Fruit fly (Drosophila melanogaster) whole organism, embryonic: Measurements from ENCODE around the gene Eo.

Source experiments
- Adf1 ChIP-seq: fragments of 200-800 bp; sonication (Bioruptor generic); IDR thresholded peaks from 2 replicates; pipeline ENCODE4 v1.3.6; 2022; ENCODE audit warnings: missing biosample characterization, missing genetic modification characterization
- CG11093 ChIP-seq: fragments of 200-800 bp; sonication (Bioruptor generic); IDR thresholded peaks from 3 replicates; pipeline ENCODE4 v1.3.6; 2022; ENCODE audit warnings: missing biosample characterization, missing genetic modification characterization
- CG11398 ChIP-seq: fragments of 200-800 bp; sonication (Bioruptor generic); optimal IDR thresholded peaks from 2 replicates; lab custom pipeline; 2016; ENCODE audit warnings: missing biosample characterization, missing genetic modification characterization
- CG12299 ChIP-seq: fragments of 200-800 bp; sonication (Bioruptor generic); optimal IDR thresholded peaks from 2 replicates; lab custom pipeline; 2018; ENCODE audit warnings: missing biosample characterization, mild to moderate bottlenecking, missing genetic modification characterization
- CG12659 ChIP-seq: fragments of 200-800 bp; sonication (Bioruptor generic); optimal IDR thresholded peaks from 3 replicates; lab custom pipeline; 2017; ENCODE audit warnings: mild to moderate bottlenecking, missing biosample characterization, missing genetic modification reagents, missing genetic modification characterization
- CG17361 ChIP-seq: fragments of 200-800 bp; sonication (Bioruptor generic); IDR thresholded peaks from 3 replicates; pipeline ENCODE4 v1.3.6; 2022; ENCODE audit warnings: missing biosample characterization, missing genetic modification characterization
- CG17385 ChIP-seq: fragments of 200-800 bp; sonication (Bioruptor generic); optimal IDR thresholded peaks from 3 replicates; lab custom pipeline; 2018; ENCODE audit warnings: missing biosample characterization, mild to moderate bottlenecking, missing genetic modification characterization
- CG17802 ChIP-seq: fragments of 200-800 bp; sonication (Bioruptor generic); optimal IDR thresholded peaks from 2 replicates; lab custom pipeline; 2018; ENCODE audit warnings: missing biosample characterization, mild to moderate bottlenecking, missing genetic modification characterization, moderate library complexity
- CG30431 ChIP-seq: fragments of 200-800 bp; sonication (Bioruptor generic); optimal IDR thresholded peaks from 2 replicates; lab custom pipeline; 2017; ENCODE audit warnings: missing biosample characterization, missing genetic modification characterization
- CG3065 ChIP-seq: fragments of 200-800 bp; sonication (Bioruptor generic); optimal IDR thresholded peaks from 2 replicates; lab custom pipeline; 2016; ENCODE audit warnings: missing biosample characterization, missing genetic modification characterization
- CG31224 ChIP-seq: fragments of 200-800 bp; sonication (Bioruptor generic); IDR thresholded peaks from 2 replicates; pipeline ENCODE4 v1.3.6; 2022; ENCODE audit warnings: missing biosample characterization, missing genetic modification characterization
- CG32772 ChIP-seq: fragments of 200-800 bp; sonication (Bioruptor generic); IDR thresholded peaks from 2 replicates; pipeline ENCODE4 v1.3.6; 2022; ENCODE audit warnings: missing biosample characterization, missing genetic modification characterization
- CG42726 ChIP-seq: fragments of 200-800 bp; sonication (Bioruptor generic); IDR thresholded peaks from 2 replicates; pipeline ENCODE4 v1.3.6; 2022; ENCODE audit warnings: missing biosample characterization, missing genetic modification characterization; ENCODE audit not compliant: partially characterized antibody
- CG4730 ChIP-seq: fragments of 200-800 bp; sonication (Bioruptor generic); IDR thresholded peaks from 2 replicates; pipeline ENCODE4 v1.3.6; 2022; ENCODE audit warnings: missing biosample characterization, missing genetic modification characterization
- CG4854 ChIP-seq: fragments of 200-800 bp; sonication (Bioruptor generic); optimal IDR thresholded peaks from 2 replicates; lab custom pipeline; 2016; ENCODE audit warnings: missing biosample characterization, missing genetic modification characterization, inconsistent platforms
- CG5180 ChIP-seq: fragments of 200-800 bp; sonication (Bioruptor generic); optimal IDR thresholded peaks from 3 replicates; lab custom pipeline; 2017; ENCODE audit warnings: missing biosample characterization, missing genetic modification characterization, mild to moderate bottlenecking, moderate library complexity, missing genetic modification reagents
- CG6254 ChIP-seq: fragments of 200-800 bp; sonication (Bioruptor generic); optimal IDR thresholded peaks from 3 replicates; lab custom pipeline; 2017; ENCODE audit warnings: mild to moderate bottlenecking, missing biosample characterization, missing genetic modification reagents, missing genetic modification characterization
- CG6791 ChIP-seq: fragments of 200-800 bp; sonication (Bioruptor generic); IDR thresholded peaks from 3 replicates; pipeline ENCODE4 v1.3.6; 2022; ENCODE audit warnings: missing biosample characterization, missing genetic modification characterization; ENCODE audit not compliant: partially characterized antibody
- CG7271 ChIP-seq: fragments of 200-800 bp; sonication (Bioruptor generic); optimal IDR thresholded peaks from 2 replicates; lab custom pipeline; 2018; ENCODE audit warnings: missing biosample characterization, mild to moderate bottlenecking, missing genetic modification characterization, moderate library complexity
- CrebB ChIP-seq: fragments of 200-800 bp; sonication (Bioruptor generic); optimal IDR thresholded peaks from 3 replicates; lab custom pipeline; 2018; ENCODE audit warnings: missing biosample characterization, mild to moderate bottlenecking, missing genetic modification characterization
- D19B ChIP-seq: fragments of 200-800 bp; sonication (Bioruptor generic); optimal IDR thresholded peaks from 2 replicates; lab custom pipeline; 2017; ENCODE audit warnings: missing biosample characterization, mild to moderate bottlenecking, missing genetic modification characterization
- Dad ChIP-seq: fragments of 200-800 bp; sonication (Bioruptor generic); optimal IDR thresholded peaks from 3 replicates; lab custom pipeline; 2016; ENCODE audit warnings: missing biosample characterization, missing genetic modification characterization
- Dfd ChIP-seq, 2 experiments: fragments of >200 bp; optimal IDR thresholded peaks; 2 replicates each; lab custom pipeline; 2017; ENCODE audit warnings: missing biosample characterization in 2 of 2, missing genetic modification characterization in 2 of 2
- Doc2 ChIP-seq: fragments of 200-800 bp; sonication (Bioruptor generic); IDR thresholded peaks from 2 replicates; pipeline ENCODE4 v1.3.6; 2022; ENCODE audit warnings: missing biosample characterization, missing genetic modification characterization
- Dp ChIP-seq: fragments of 200-800 bp; sonication (Bioruptor generic); optimal IDR thresholded peaks from 2 replicates; lab custom pipeline; 2018; ENCODE audit warnings: missing biosample characterization, mild to moderate bottlenecking, missing genetic modification characterization, moderate library complexity
- Hmr ChIP-seq: fragments of 200-800 bp; sonication (Bioruptor generic); optimal IDR thresholded peaks from 3 replicates; lab custom pipeline; 2017; ENCODE audit warnings: mild to moderate bottlenecking, missing biosample characterization, missing genetic modification reagents, missing genetic modification characterization
- Hsf ChIP-seq: fragments of 200-800 bp; sonication (Bioruptor generic); optimal IDR thresholded peaks from 3 replicates; lab custom pipeline; 2016; ENCODE audit warnings: missing biosample characterization, missing genetic modification characterization
- Lpt ChIP-seq: fragments of >200 bp; optimal IDR thresholded peaks from 2 replicates; lab custom pipeline; 2018; ENCODE audit warnings: missing biosample characterization, missing genetic modification characterization
- Myb ChIP-seq: fragments of 200-800 bp; sonication (Bioruptor generic); optimal IDR thresholded peaks from 2 replicates; lab custom pipeline; 2016; ENCODE audit warnings: missing biosample characterization, missing genetic modification characterization
- Sry-β ChIP-seq: fragments of 200-800 bp; sonication (Bioruptor generic); optimal IDR thresholded peaks from 2 replicates; lab custom pipeline; 2018; ENCODE audit warnings: missing biosample characterization, mild to moderate bottlenecking, missing genetic modification characterization, moderate library complexity
- ara ChIP-seq: fragments of 200-800 bp; sonication (Bioruptor generic); IDR thresholded peaks from 2 replicates; pipeline ENCODE4 v1.3.6; 2022; ENCODE audit warnings: missing biosample characterization, missing genetic modification characterization
- bab2 ChIP-seq: fragments of 200-800 bp; sonication (Bioruptor generic); optimal IDR thresholded peaks from 2 replicates; lab custom pipeline; 2016; ENCODE audit warnings: missing biosample characterization, missing genetic modification characterization
- bowl ChIP-seq: fragments of 200-800 bp; sonication (Bioruptor generic); IDR thresholded peaks from 2 replicates; pipeline ENCODE4 v1.3.6; 2022; ENCODE audit warnings: missing biosample characterization, missing genetic modification characterization
- cas ChIP-seq: fragments of 200-800 bp; sonication (Bioruptor generic); IDR thresholded peaks from 2 replicates; pipeline ENCODE4 v1.3.6; 2022; ENCODE audit warnings: missing biosample characterization, missing genetic modification characterization
- chn ChIP-seq: fragments of 200-800 bp; sonication (Bioruptor generic); optimal IDR thresholded peaks from 2 replicates; lab custom pipeline; 2016; ENCODE audit warnings: missing biosample characterization, missing genetic modification characterization
- dati ChIP-seq: fragments of 200-800 bp; sonication (Bioruptor generic); IDR thresholded peaks from 2 replicates; pipeline ENCODE4 v1.3.6; 2022; ENCODE audit warnings: missing biosample characterization, missing genetic modification characterization
- dimm ChIP-seq: fragments of 200-800 bp; sonication (Bioruptor generic); IDR thresholded peaks from 2 replicates; pipeline ENCODE4 v1.3.6; 2022; ENCODE audit warnings: missing biosample characterization, missing genetic modification characterization
- fd102C ChIP-seq: fragments of 200-800 bp; sonication (Bioruptor generic); optimal IDR thresholded peaks from 2 replicates; lab custom pipeline; 2018; ENCODE audit warnings: missing biosample characterization, mild to moderate bottlenecking, missing genetic modification characterization, moderate library complexity
- h ChIP-seq: fragments of >200 bp; optimal IDR thresholded peaks from 2 replicates; lab custom pipeline; 2017
- hb ChIP-seq: fragments of 200-800 bp; sonication (Bioruptor generic); IDR thresholded peaks from 3 replicates; pipeline ENCODE4 v1.3.6; 2022; ENCODE audit warnings: missing biosample characterization, missing genetic modification characterization; ENCODE audit not compliant: partially characterized antibody
- kay ChIP-seq: fragments of 200-800 bp; sonication (Bioruptor generic); optimal IDR thresholded peaks from 2 replicates; lab custom pipeline; 2016; ENCODE audit warnings: missing biosample characterization, missing genetic modification characterization
- lilli ChIP-seq: fragments of 200-800 bp; sonication (Bioruptor generic); optimal IDR thresholded peaks from 3 replicates; lab custom pipeline; 2016; ENCODE audit warnings: missing biosample characterization, missing genetic modification characterization
- lola ChIP-seq, 3 experiments: fragments of >200 bp in 2 of 3; fragments of 200-800 bp in 1 of 3; sonication (Bioruptor generic) in 1 of 3; optimal IDR thresholded peaks; 2 replicates each; lab custom pipeline; 2017 to 2019; ENCODE audit warnings: missing biosample characterization in 3 of 3, missing genetic modification characterization in 3 of 3, mild to moderate bottlenecking in 1 of 3, moderate library complexity in 1 of 3
- nmo ChIP-seq: fragments of 200-800 bp; sonication (Bioruptor generic); optimal IDR thresholded peaks from 2 replicates; lab custom pipeline; 2018; ENCODE audit warnings: missing biosample characterization, mild to moderate bottlenecking, missing genetic modification characterization, moderate library complexity
- pb ChIP-seq: fragments of 200-800 bp; sonication (Bioruptor generic); optimal IDR thresholded peaks from 3 replicates; lab custom pipeline; 2016; ENCODE audit warnings: missing biosample characterization, missing genetic modification characterization
- pho ChIP-seq: fragments of 200-800 bp; sonication (Bioruptor generic); optimal IDR thresholded peaks from 2 replicates; lab custom pipeline; 2016; ENCODE audit warnings: missing biosample characterization, missing genetic modification characterization
- sisA ChIP-seq: fragments of 200-800 bp; sonication (Bioruptor generic); IDR thresholded peaks from 2 replicates; pipeline ENCODE4 v1.3.6; 2022; ENCODE audit warnings: missing biosample characterization, missing genetic modification characterization
- tio ChIP-seq: fragments of 200-800 bp; sonication (Bioruptor generic); optimal IDR thresholded peaks from 2 replicates; lab custom pipeline; 2017; ENCODE audit warnings: missing biosample characterization, missing genetic modification characterization, inconsistent platforms
- unc-4 ChIP-seq: fragments of 200-800 bp; sonication (Bioruptor generic); IDR thresholded peaks from 2 replicates; pipeline ENCODE4 v1.3.6; 2022; ENCODE audit warnings: missing biosample characterization, missing genetic modification characterization; ENCODE audit not compliant: partially characterized antibody
- vfl ChIP-seq: fragments of 200-800 bp; sonication (Bioruptor generic); optimal IDR thresholded peaks from 2 replicates; lab custom pipeline; 2016; ENCODE audit warnings: missing biosample characterization, missing genetic modification characterization
- zfh1 ChIP-seq: fragments of 200-800 bp; sonication (Bioruptor generic); IDR thresholded peaks from 3 replicates; pipeline ENCODE4 v1.3.6; 2022; ENCODE audit warnings: missing biosample characterization, missing genetic modification characterization

Gene Eo

DNA sequence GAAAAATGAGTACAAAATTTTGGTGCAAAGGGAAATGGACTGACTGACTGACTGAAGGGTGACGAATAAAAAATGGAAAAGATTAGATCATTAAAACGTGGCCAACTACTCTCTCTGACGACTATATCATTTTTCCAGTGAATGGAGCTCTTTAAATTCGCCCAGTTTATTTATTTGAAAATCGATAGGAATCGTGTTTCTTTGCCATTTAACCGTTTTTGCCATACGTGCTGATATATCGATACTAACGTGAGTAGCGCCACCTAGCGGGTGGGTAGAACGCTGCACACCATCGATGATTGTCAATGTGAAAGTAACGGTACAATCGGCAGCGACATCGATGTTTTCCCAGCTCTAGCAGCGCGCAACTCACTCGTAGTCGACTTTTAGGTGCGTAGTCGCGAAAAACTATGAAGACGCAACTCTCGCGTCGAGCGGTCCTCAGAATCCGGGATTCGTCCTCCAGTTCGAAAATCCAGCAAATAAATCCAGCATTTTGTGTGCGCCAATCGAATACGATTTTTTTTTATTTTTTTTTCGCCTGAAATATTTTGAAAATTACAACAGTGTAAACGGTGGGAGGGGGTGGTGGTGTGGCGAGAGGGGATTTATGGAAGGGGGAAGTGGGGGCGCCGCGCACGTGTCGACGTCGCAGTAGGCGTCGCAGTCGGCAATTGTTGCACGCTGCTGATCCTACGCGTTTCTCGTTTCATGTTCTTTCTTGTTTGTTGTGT lies 36.6 kb upstream of the Eo start, which contains the start of the genes CG9030 and eag (continued):
- TF ChIP-seq CG6791 = peak; percentile 93
- no peak for TF ChIP-seq pho (GFP tag; lab: Kevin White, UChicago)
- no peak for TF ChIP-seq CG11398 (GFP tag; lab: Kevin White, UChicago)
- TF ChIP-seq cas (GFP tag; lab: Robert Waterston, UW) = no peak
- TF ChIP-seq CG4854 (GFP tag; lab: Kevin White, UChicago) = no peak
- no peak for TF ChIP-seq kay (GFP tag; lab: Kevin White, UChicago)
- TF ChIP-seq CG17802 = peak; percentile 4
- no peak for TF ChIP-seq CrebB (tag; lab: Kevin White, UChicago)
- TF ChIP-seq pb (GFP tag; lab: Kevin White, UChicago) = no peak
- peak; percentile 94 for TF ChIP-seq Myb (GFP tag; lab: Kevin White, UChicago)
- peak; percentile 69 for TF ChIP-seq Adf1 (GFP tag; lab: Robert Waterston, UW)
- TF ChIP-seq h (lab: Kevin White, UChicago) = no peak
- TF ChIP-seq Sry-β (GFP tag; lab: Kevin White, UChicago) = no peak
- no peak for TF ChIP-seq Doc2
- TF ChIP-seq bowl (GFP tag; lab: Robert Waterston, UW) = no peak
- TF ChIP-seq CG32772 (GFP tag; lab: Robert Waterston, UW) = no peak
- TF ChIP-seq D19B (GFP tag; lab: Kevin White, UChicago) = no peak
- TF ChIP-seq CG30431 (GFP tag; lab: Kevin White, UChicago) = no peak
- TF ChIP-seq lola (GFP tag; optimal IDR thresholded peaks at IDR 0.05; lab: Kevin White, UChicago) = no peak
- TF ChIP-seq unc-4 (GFP tag; lab: Robert Waterston, UW) = peak; percentile 92
- TF ChIP-seq vfl (GFP tag; lab: Kevin White, UChicago) = no peak
- TF ChIP-seq Hmr = peak; percentile 56
- TF ChIP-seq dati (GFP tag; lab: Robert Waterston, UW) = no peak
- no peak for TF ChIP-seq sisA (GFP tag; lab: Robert Waterston, UW)
- TF ChIP-seq CG42726 (GFP tag; lab: Robert Waterston, UW) = peak; percentile 90
- peak; percentile 72 for TF ChIP-seq Dp (GFP tag; lab: Kevin White, UChicago)
- TF ChIP-seq Lpt (GFP tag; lab: Kevin White, UChicago) = no peak
- no peak for TF ChIP-seq Dad (GFP tag; lab: Kevin White, UChicago)
- no peak for TF ChIP-seq CG17361 (GFP tag; lab: Robert Waterston, UW)
- no peak for TF ChIP-seq Dfd (GFP tag; optimal IDR thresholded peaks at IDR 0.05; lab: Kevin White, UChicago)
- TF ChIP-seq bab2 (GFP tag; lab: Kevin White, UChicago) = no peak
- TF ChIP-seq Hsf (GFP tag; lab: Kevin White, UChicago) = no peak
- no peak for TF ChIP-seq CG11093
- TF ChIP-seq CG6254 (GFP tag; lab: Kevin White, UChicago) = no peak
- TF ChIP-seq CG12299 (tag; lab: Kevin White, UChicago) = no peak
- peak; percentile 24 for TF ChIP-seq nmo (GFP tag; lab: Kevin White, UChicago)
- TF ChIP-seq dimm = no peak
- no peak for TF ChIP-seq CG4730 (GFP tag; lab: Robert Waterston, UW)
- peak; percentile 30 for TF ChIP-seq lilli
- no peak for TF ChIP-seq CG17385 (GFP tag; lab: Kevin White, UChicago)
- TF ChIP-seq hb (GFP tag; lab: Robert Waterston, UW) = peak; percentile 86
- TF ChIP-seq CG5180 = no peak
- TF ChIP-seq fd102C (GFP tag; lab: Kevin White, UChicago) = no peak
- no peak for TF ChIP-seq CG31224 (GFP tag; lab: Robert Waterston, UW)
- TF ChIP-seq zfh1 (GFP tag; lab: Robert Waterston, UW) = peak; percentile 37; the same call in 1 of the 3 replicates
- no peak for TF ChIP-seq ara (GFP tag; lab: Robert Waterston, UW)
- no peak for TF ChIP-seq chn (GFP tag; lab: Kevin White, UChicago)
- TF ChIP-seq CG7271 (tag; lab: Kevin White, UChicago) = no peak
- no peak for TF ChIP-seq CG3065 (GFP tag; lab: Kevin White, UChicago)
- TF ChIP-seq CG12659 (GFP tag; lab: Kevin White, UChicago) = peak; percentile 23
- TF ChIP-seq tio = no peak
